Worm (Caenorhabditis elegans): ENCODE measurements around the gene C13G3.1.

Gene C13G3.1

DNA sequence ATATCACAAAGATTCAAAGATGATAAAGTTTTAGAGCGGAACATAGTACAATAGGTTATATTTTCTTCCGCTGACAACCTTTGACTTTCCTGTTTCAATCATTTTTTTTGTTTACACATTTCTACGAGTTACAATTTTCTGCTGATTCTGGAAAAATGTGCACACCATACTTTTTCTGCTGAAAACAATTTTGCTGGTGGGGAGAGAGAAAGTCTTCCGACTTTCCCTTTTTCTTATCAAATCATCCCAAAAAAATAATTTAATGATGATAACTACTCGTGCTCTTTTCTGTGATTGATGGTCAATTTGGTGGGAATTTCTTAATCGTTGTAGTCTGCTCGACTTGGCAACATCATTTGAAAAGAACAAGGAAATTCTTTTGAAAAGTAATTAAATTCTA lies 4.6 kb downstream of the C13G3.1 start:
- TF ChIP-seq him-1 (tag; optimal IDR thresholded peaks at IDR 0.05) (no peak), dao-5 (tag; optimal IDR thresholded peaks at IDR 0.05) (no peak), W03F9.2 (tag; optimal IDR thresholded peaks at IDR 0.05) (no peak)

- TF ChIP-seq dao-5 (tag; optimal IDR thresholded peaks at IDR 0.05) (no peak), W03F9.2 (tag; optimal IDR thresholded peaks at IDR 0.05) (no peak), him-1 (tag; optimal IDR thresholded peaks at IDR 0.05) (no peak)
Measured at ce11 chrV:11004094-11004493, 8.2 kb downstream of the C13G3.1 start.

- TF ChIP-seq dao-5 (tag; optimal IDR thresholded peaks at IDR 0.05), result no peak
- no peak for TF ChIP-seq W03F9.2 (tag; optimal IDR thresholded peaks at IDR 0.05)
- no peak for TF ChIP-seq him-1 (tag; optimal IDR thresholded peaks at IDR 0.05)
Measured at ce11 chrV:11002434-11002833, 9.8 kb downstream of the C13G3.1 start, which contains the start of gene F53B7.4. Gene F53B7.4, minus strand, starts transcription at chrV:11002534.

ce11 chrV:11000650-11001049 lies 11.6 kb downstream of the C13G3.1 start, which contains the start of gene isy-1:
Gene isy-1, minus strand, starts transcription at chrV:11000699.
- TF ChIP-seq dao-5 (tag; optimal IDR thresholded peaks at IDR 0.05), result no peak
- peak; percentile 59 for TF ChIP-seq W03F9.2 (tag; optimal IDR thresholded peaks at IDR 0.05)

ce11 chrV:10998797-10999196 lies 13.5 kb downstream of the C13G3.1 start, which contains the start of gene F53B7.7:
Gene F53B7.7, plus strand, starts transcription at chrV:10999097.
- no peak for TF ChIP-seq him-1 (tag; optimal IDR thresholded peaks at IDR 0.05)
- no peak for TF ChIP-seq dao-5 (tag; optimal IDR thresholded peaks at IDR 0.05)
- TF ChIP-seq W03F9.2 (tag; optimal IDR thresholded peaks at IDR 0.05), result no peak

- TF ChIP-seq dao-5 (tag; optimal IDR thresholded peaks at IDR 0.05), result no peak
- TF ChIP-seq W03F9.2 (tag; optimal IDR thresholded peaks at IDR 0.05), result no peak
- no peak for TF ChIP-seq him-1 (tag; optimal IDR thresholded peaks at IDR 0.05)
Measured at ce11 chrV:10991789-10992188, 20.5 kb downstream of the C13G3.1 start, which contains the start of gene frpr-9. Gene frpr-9, plus strand, starts transcription at chrV:10992089.

DNA sequence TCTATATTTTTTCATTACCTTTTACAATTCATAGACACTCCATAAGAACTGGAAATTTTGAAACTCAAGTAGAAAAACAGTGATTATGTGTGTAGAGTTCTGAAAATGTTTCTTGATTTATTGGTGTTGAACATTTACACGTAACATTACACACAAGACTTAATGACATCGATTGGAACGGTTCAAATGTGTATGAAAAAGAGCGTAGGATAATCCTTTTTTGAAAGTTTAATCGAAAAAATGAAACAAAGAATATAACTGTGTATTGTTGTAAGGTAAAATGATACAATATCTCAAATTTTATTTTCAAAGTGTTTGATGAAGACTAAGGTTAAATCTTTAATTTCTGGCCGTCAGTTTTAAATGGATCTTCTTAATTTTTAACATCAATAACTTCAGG lies 31.2 kb downstream of the C13G3.1 start, which contains the start of gene fig-1:
Gene fig-1, minus strand, starts transcription at position 101 of the 400 bp plus-strand sequence.
- no peak for TF ChIP-seq dao-5 (tag; optimal IDR thresholded peaks at IDR 0.05)
- TF ChIP-seq W03F9.2 (tag; optimal IDR thresholded peaks at IDR 0.05), result no peak
- no peak for TF ChIP-seq him-1 (tag; optimal IDR thresholded peaks at IDR 0.05)

ce11 chrV:10975091-10975490 lies 37.2 kb downstream of the C13G3.1 start:
- TF ChIP-seq dao-5 (tag; optimal IDR thresholded peaks at IDR 0.05), result no peak
- no peak for TF ChIP-seq him-1 (tag; optimal IDR thresholded peaks at IDR 0.05)
- no peak for TF ChIP-seq W03F9.2 (tag; optimal IDR thresholded peaks at IDR 0.05)

- no peak for TF ChIP-seq dao-5 (tag; optimal IDR thresholded peaks at IDR 0.05)
Measured at ce11 chrV:10970930-10971329, 41.3 kb downstream of the C13G3.1 start.

DNA sequence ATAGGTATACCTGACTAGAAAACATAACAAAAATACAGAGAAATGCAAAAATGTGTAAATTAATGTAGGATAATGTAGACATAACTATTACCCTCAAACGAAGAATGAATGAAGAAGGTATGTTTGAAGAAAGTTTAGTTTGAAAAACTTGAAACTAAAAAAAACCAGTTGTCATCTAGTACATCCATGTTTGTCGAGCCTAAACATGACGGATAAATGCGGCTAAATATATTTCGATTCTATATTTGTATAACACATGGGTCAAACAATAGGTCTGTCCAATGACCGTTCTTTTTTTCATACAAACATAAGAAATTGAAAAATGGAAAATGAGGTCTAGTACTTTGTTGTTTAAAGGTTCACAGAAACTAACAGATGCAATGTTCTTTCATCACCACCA lies 42.2 kb downstream of the C13G3.1 start, which contains the start of gene F17C11.22:
Gene F17C11.22, minus strand, starts transcription at position 101 of the 400 bp plus-strand sequence.
- TF ChIP-seq him-1 (tag; optimal IDR thresholded peaks at IDR 0.05) (no peak), dao-5 (tag; optimal IDR thresholded peaks at IDR 0.05) (no peak), W03F9.2 (tag; optimal IDR thresholded peaks at IDR 0.05) (no peak)

DNA sequence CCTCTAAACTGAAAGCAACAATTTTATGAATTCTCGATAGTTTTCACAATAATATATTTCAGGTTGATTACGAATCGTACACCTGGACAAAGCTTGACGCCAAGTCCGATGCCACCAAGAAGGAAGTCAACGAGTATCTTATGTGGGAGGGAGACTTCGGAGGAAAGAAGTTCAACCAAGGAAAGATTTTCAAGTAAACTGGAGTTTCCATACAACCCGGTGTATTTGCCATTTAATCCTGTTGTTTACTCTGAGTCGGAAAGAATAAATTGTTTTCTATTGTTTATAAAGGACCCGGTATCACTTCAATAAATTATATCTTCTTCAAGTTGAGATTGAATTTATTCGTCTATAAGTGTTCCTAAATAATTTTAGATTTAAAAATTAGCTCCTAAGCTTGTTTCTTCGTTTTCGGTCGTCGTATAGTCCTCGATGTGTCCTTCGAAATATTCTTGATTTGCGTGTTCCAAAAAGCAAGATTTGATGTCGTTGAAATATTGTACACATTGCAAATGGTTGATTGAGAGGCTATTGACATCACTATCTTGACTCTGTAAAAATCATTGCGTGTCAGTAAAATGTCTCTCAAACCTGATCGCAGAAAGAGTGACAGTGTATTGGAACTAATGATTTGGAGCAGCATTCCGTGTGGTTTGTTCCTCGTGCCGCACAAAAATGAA lies 44.5 kb downstream of the C13G3.1 start:
- no peak for TF ChIP-seq dao-5 (tag; optimal IDR thresholded peaks at IDR 0.05)
- TF ChIP-seq W03F9.2 (tag; optimal IDR thresholded peaks at IDR 0.05), result no peak
- no peak for TF ChIP-seq him-1 (tag; optimal IDR thresholded peaks at IDR 0.05)

- TF ChIP-seq W03F9.2 (tag; optimal IDR thresholded peaks at IDR 0.05) (no peak), him-1 (tag; optimal IDR thresholded peaks at IDR 0.05) (no peak), dao-5 (tag; optimal IDR thresholded peaks at IDR 0.05) (no peak)
Measured at ce11 chrV:10966874-10967273, 45.4 kb downstream of the C13G3.1 start.

- TF ChIP-seq him-1 (tag; optimal IDR thresholded peaks at IDR 0.05) (peak; percentile 89), W03F9.2 (tag; optimal IDR thresholded peaks at IDR 0.05) (peak; percentile 97), dao-5 (tag; optimal IDR thresholded peaks at IDR 0.05) (no peak)
Measured at ce11 chrV:10965501-10965900, 46.8 kb downstream of the C13G3.1 start, which contains the start of the genes ctf-4 and eef-1G. Gene ctf-4, minus strand, starts transcription at chrV:10965539. Gene eef-1G, plus strand, starts transcription at chrV:10965719.
